Fruit fly (Drosophila melanogaster) whole organism, prepupa: ENCODE results near the gene CG12065.

Source experiments
- Blimp-1 ChIP-seq: fragments of 200-800 bp; sonication (Bioruptor generic); optimal IDR thresholded peaks from 3 replicates; lab custom pipeline; 2017; ENCODE audit warnings: missing biosample characterization, missing genetic modification characterization, mild to moderate bottlenecking, moderate library complexity, missing genetic modification reagents
- CG10631 ChIP-seq: fragments of 200-800 bp; sonication (Bioruptor generic); optimal IDR thresholded peaks from 2 replicates; lab custom pipeline; 2016; ENCODE audit warnings: missing biosample characterization, missing genetic modification characterization
- CG10669 ChIP-seq: fragments of 200-800 bp; sonication (Bioruptor generic); optimal IDR thresholded peaks from 3 replicates; lab custom pipeline; 2018; ENCODE audit warnings: missing biosample characterization, mild to moderate bottlenecking, missing genetic modification characterization, moderate library complexity
- CG11294 ChIP-seq: fragments of 200-800 bp; sonication (Bioruptor generic); IDR thresholded peaks from 2 replicates; pipeline ENCODE4 v1.3.6; 2022; ENCODE audit warnings: missing biosample characterization, missing genetic modification characterization
- CG11762 ChIP-seq: fragments of 200-800 bp; sonication (Bioruptor generic); optimal IDR thresholded peaks from 3 replicates; lab custom pipeline; 2016; ENCODE audit warnings: missing biosample characterization, missing genetic modification characterization; ENCODE audit not compliant: insufficient read depth
- CG11902 ChIP-seq: fragments of 200-800 bp; sonication (Bioruptor generic); optimal IDR thresholded peaks from 3 replicates; lab custom pipeline; 2016; ENCODE audit warnings: missing biosample characterization, missing genetic modification characterization
- CG15336 ChIP-seq: fragments of 200-800 bp; sonication (Bioruptor generic); IDR thresholded peaks from 2 replicates; pipeline ENCODE4 v1.3.6; 2022; ENCODE audit warnings: missing biosample characterization, missing genetic modification characterization
- CG31627 ChIP-seq: fragments of 200-800 bp; sonication (Bioruptor generic); optimal IDR thresholded peaks from 3 replicates; lab custom pipeline; 2016; ENCODE audit warnings: missing biosample characterization, missing genetic modification characterization
- CG32006 ChIP-seq: fragments of 200-800 bp; sonication (Bioruptor generic); optimal IDR thresholded peaks from 3 replicates; lab custom pipeline; 2017; ENCODE audit warnings: missing biosample characterization, mild to moderate bottlenecking, missing genetic modification characterization
- CG34406 ChIP-seq: fragments of 200-800 bp; sonication (Bioruptor generic); optimal IDR thresholded peaks from 3 replicates; lab custom pipeline; 2016; ENCODE audit warnings: missing biosample characterization, missing genetic modification characterization
- CG3919 ChIP-seq: fragments of 200-800 bp; sonication (Bioruptor generic); optimal IDR thresholded peaks from 3 replicates; lab custom pipeline; 2016; ENCODE audit warnings: missing biosample characterization, missing genetic modification characterization
- CG4318 ChIP-seq: fragments of 200-800 bp; sonication (Bioruptor generic); optimal IDR thresholded peaks from 3 replicates; lab custom pipeline; 2017; ENCODE audit warnings: missing biosample characterization, mild to moderate bottlenecking, missing genetic modification characterization
- CG6163 ChIP-seq: fragments of 200-800 bp; sonication (Bioruptor generic); IDR thresholded peaks from 3 replicates; pipeline ENCODE4 v1.3.6; 2022; ENCODE audit warnings: missing biosample characterization, missing genetic modification characterization
- CG6276 ChIP-seq: fragments of 200-800 bp; sonication (Bioruptor generic); optimal IDR thresholded peaks from 2 replicates; lab custom pipeline; 2017; ENCODE audit warnings: missing biosample characterization, mild to moderate bottlenecking, missing genetic modification characterization
- CG6792 ChIP-seq: fragments of 200-800 bp; sonication (Bioruptor generic); optimal IDR thresholded peaks from 3 replicates; lab custom pipeline; 2016; ENCODE audit warnings: missing biosample characterization, missing genetic modification characterization
- CG6808 ChIP-seq: fragments of 200-800 bp; sonication (Bioruptor generic); optimal IDR thresholded peaks from 3 replicates; lab custom pipeline; 2017; ENCODE audit warnings: missing biosample characterization, missing genetic modification characterization, mild to moderate bottlenecking, moderate library complexity, missing genetic modification reagents
- CG6854 ChIP-seq: fragments of 200-800 bp; sonication (Bioruptor generic); optimal IDR thresholded peaks from 2 replicates; lab custom pipeline; 2017; ENCODE audit warnings: missing biosample characterization, mild to moderate bottlenecking, missing genetic modification characterization
- CG7368 ChIP-seq: fragments of 200-800 bp; sonication (Bioruptor generic); optimal IDR thresholded peaks from 3 replicates; lab custom pipeline; 2016; ENCODE audit warnings: missing biosample characterization, missing genetic modification characterization
- CG8119 ChIP-seq: fragments of 200-800 bp; sonication (Bioruptor generic); IDR thresholded peaks from 3 replicates; pipeline ENCODE4 v1.3.6; 2022; ENCODE audit warnings: missing biosample characterization, missing genetic modification characterization
- CG8319 ChIP-seq: fragments of 200-800 bp; sonication (Bioruptor generic); optimal IDR thresholded peaks from 3 replicates; lab custom pipeline; 2016; ENCODE audit warnings: missing biosample characterization, missing genetic modification characterization
- CG8632 ChIP-seq: fragments of 200-800 bp; sonication (Bioruptor generic); optimal IDR thresholded peaks from 3 replicates; lab custom pipeline; 2016; ENCODE audit warnings: missing biosample characterization, missing genetic modification characterization
- CG9139 ChIP-seq: fragments of 200-800 bp; sonication (Bioruptor generic); optimal IDR thresholded peaks from 3 replicates; lab custom pipeline; 2017; ENCODE audit warnings: missing biosample characterization, mild to moderate bottlenecking, missing genetic modification characterization
- Eip75B ChIP-seq: fragments of 200-800 bp; sonication (Bioruptor generic); optimal IDR thresholded peaks from 3 replicates; lab custom pipeline; 2016; ENCODE audit warnings: missing biosample characterization, missing genetic modification characterization
- Eip93F ChIP-seq: fragments of 200-800 bp; sonication (Bioruptor generic); optimal IDR thresholded peaks from 2 replicates; lab custom pipeline; 2016; ENCODE audit warnings: missing biosample characterization, mild to moderate bottlenecking, missing genetic modification characterization
- Ets96B ChIP-seq: fragments of 200-800 bp; optimal IDR thresholded peaks from 2 replicates; lab custom pipeline; 2019; ENCODE audit warnings: missing biosample characterization, mild to moderate bottlenecking, missing genetic modification characterization, moderate library complexity
- Hr38 ChIP-seq: sonication (Bioruptor generic); optimal IDR thresholded peaks from 2 replicates; lab custom pipeline; 2016; ENCODE audit warnings: missing biosample characterization, missing genetic modification characterization
- Hr39 ChIP-seq: fragments of 200-800 bp; sonication (Bioruptor generic); optimal IDR thresholded peaks from 2 replicates; lab custom pipeline; 2016; ENCODE audit warnings: missing biosample characterization, missing genetic modification characterization
- Hr4 ChIP-seq: fragments of 200-800 bp; sonication (Bioruptor generic); optimal IDR thresholded peaks from 3 replicates; lab custom pipeline; 2016; ENCODE audit warnings: missing biosample characterization, missing genetic modification characterization
- Lpt ChIP-seq: fragments of 200-800 bp; sonication (Bioruptor generic); optimal IDR thresholded peaks from 3 replicates; lab custom pipeline; 2016; ENCODE audit warnings: missing biosample characterization, missing genetic modification characterization
- Met ChIP-seq: fragments of 200-800 bp; sonication (Bioruptor generic); optimal IDR thresholded peaks from 3 replicates; lab custom pipeline; 2016; ENCODE audit warnings: missing biosample characterization, missing genetic modification characterization
- Smox ChIP-seq: fragments of 200-800 bp; sonication (Bioruptor generic); optimal IDR thresholded peaks from 3 replicates; lab custom pipeline; 2016; ENCODE audit warnings: missing biosample characterization, missing genetic modification characterization
- Sox102F ChIP-seq: fragments of 200-800 bp; sonication (Bioruptor generic); optimal IDR thresholded peaks from 2 replicates; lab custom pipeline; 2016; ENCODE audit warnings: missing biosample characterization, mild to moderate bottlenecking, missing genetic modification characterization
- Sox14 ChIP-seq: fragments of 200-800 bp; sonication (Bioruptor generic); optimal IDR thresholded peaks from 3 replicates; lab custom pipeline; 2016; ENCODE audit warnings: missing biosample characterization, missing genetic modification characterization
- Sox15 ChIP-seq: fragments of 200-800 bp; sonication (Bioruptor generic); optimal IDR thresholded peaks from 3 replicates; lab custom pipeline; 2016; ENCODE audit warnings: missing biosample characterization, missing genetic modification characterization
- achi ChIP-seq: fragments of 200-800 bp; sonication (Bioruptor generic); optimal IDR thresholded peaks from 3 replicates; lab custom pipeline; 2016; ENCODE audit warnings: missing biosample characterization, missing genetic modification characterization
- acj6 ChIP-seq: fragments of 200-800 bp; sonication (Bioruptor generic); optimal IDR thresholded peaks from 3 replicates; lab custom pipeline; 2016; ENCODE audit warnings: missing biosample characterization, missing genetic modification characterization
- cyc ChIP-seq: fragments of 200-800 bp; sonication (Bioruptor generic); optimal IDR thresholded peaks from 3 replicates; lab custom pipeline; 2016; ENCODE audit warnings: missing biosample characterization, missing genetic modification characterization
- dac ChIP-seq: fragments of 200-800 bp; sonication (Bioruptor generic); optimal IDR thresholded peaks from 2 replicates; lab custom pipeline; 2017; ENCODE audit warnings: missing biosample characterization, mild to moderate bottlenecking, missing genetic modification characterization
- dsx ChIP-seq: fragments of 200-800 bp; optimal IDR thresholded peaks from 3 replicates; lab custom pipeline; 2019; ENCODE audit warnings: missing biosample characterization, mild to moderate bottlenecking, missing genetic modification characterization, moderate library complexity; ENCODE audit not compliant: poor library complexity, severe bottlenecking
- eg ChIP-seq: fragments of 200-800 bp; sonication (Bioruptor generic); IDR thresholded peaks from 3 replicates; pipeline ENCODE4 v1.3.6; 2022; ENCODE audit warnings: missing biosample characterization, missing genetic modification characterization
- esn ChIP-seq: fragments of 200-800 bp; sonication (Bioruptor generic); optimal IDR thresholded peaks from 2 replicates; lab custom pipeline; 2016; ENCODE audit warnings: missing biosample characterization, mild to moderate bottlenecking, missing genetic modification characterization, moderate library complexity
- fd59A ChIP-seq: fragments of 200-800 bp; sonication (Bioruptor generic); optimal IDR thresholded peaks from 2 replicates; lab custom pipeline; 2017; ENCODE audit warnings: missing biosample characterization, mild to moderate bottlenecking, missing genetic modification characterization, missing genetic modification reagents
- fkh ChIP-seq: fragments of 200-800 bp; sonication (Bioruptor generic); optimal IDR thresholded peaks from 3 replicates; lab custom pipeline; 2017; ENCODE audit warnings: missing biosample characterization, mild to moderate bottlenecking, missing genetic modification characterization, moderate library complexity
- lz ChIP-seq: fragments of 200-800 bp; sonication (Bioruptor generic); optimal IDR thresholded peaks from 3 replicates; lab custom pipeline; 2016; ENCODE audit warnings: missing biosample characterization, missing genetic modification characterization
- pdm3 ChIP-seq: fragments of 200-800 bp; sonication (Bioruptor generic); optimal IDR thresholded peaks from 3 replicates; lab custom pipeline; 2016; ENCODE audit warnings: missing biosample characterization, missing genetic modification characterization
- salr ChIP-seq, 2 experiments: fragments of 200-800 bp; sonication (Bioruptor generic); optimal IDR thresholded peaks; 3 replicates each; lab custom pipeline; 2016 to 2018; ENCODE audit warnings: missing biosample characterization in 2 of 2, missing genetic modification characterization in 2 of 2, mild to moderate bottlenecking in 1 of 2
- spab ChIP-seq: fragments of 200-800 bp; sonication (Bioruptor generic); optimal IDR thresholded peaks from 2 replicates; lab custom pipeline; 2017; ENCODE audit warnings: missing biosample characterization, mild to moderate bottlenecking, missing genetic modification characterization, missing genetic modification reagents
- svp ChIP-seq: fragments of 200-800 bp; sonication (Bioruptor generic); peaks from one replicate; lab custom pipeline; 2016; ENCODE audit warnings: missing biosample characterization, missing genetic modification characterization
- topi ChIP-seq: fragments of 200-800 bp; sonication (Bioruptor generic); optimal IDR thresholded peaks from 3 replicates; lab custom pipeline; 2016; ENCODE audit warnings: missing biosample characterization, missing genetic modification characterization
- vri ChIP-seq: fragments of 200-800 bp; sonication (Bioruptor generic); optimal IDR thresholded peaks from 3 replicates; lab custom pipeline; 2016; ENCODE audit warnings: missing biosample characterization, mild to moderate bottlenecking, missing genetic modification characterization

CG12065 gene

DNA sequence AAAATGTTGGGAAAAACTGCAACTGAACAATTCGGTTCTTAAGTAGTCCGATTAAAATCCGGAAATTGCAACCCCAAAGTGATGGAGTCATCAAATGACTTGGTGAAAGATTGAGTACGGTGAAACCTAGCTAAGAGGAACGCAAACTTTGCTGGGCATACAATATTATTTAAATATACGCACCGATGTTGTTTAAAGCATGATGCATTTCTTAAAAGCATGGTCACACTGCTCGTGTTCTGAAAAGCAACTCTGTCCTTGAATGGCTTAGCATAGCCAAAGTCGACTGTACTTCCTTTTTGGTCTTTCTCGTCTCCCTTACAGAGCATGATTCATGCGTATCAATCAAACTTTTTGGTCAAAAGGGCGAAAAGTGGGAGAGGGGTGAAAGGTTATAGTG lies 37.5 kb upstream of the CG12065 start:
- TF ChIP-seq Sox14 (GFP tag; lab: Kevin White, UChicago): no peak
- peak; percentile 53 for TF ChIP-seq svp (GFP tag; lab: Kevin White, UChicago)
- TF ChIP-seq Hr39 (GFP tag; lab: Kevin White, UChicago): peak; percentile 6
- TF ChIP-seq CG7368 (GFP tag; lab: Kevin White, UChicago): no peak
- peak; percentile 0 for TF ChIP-seq Met

DNA sequence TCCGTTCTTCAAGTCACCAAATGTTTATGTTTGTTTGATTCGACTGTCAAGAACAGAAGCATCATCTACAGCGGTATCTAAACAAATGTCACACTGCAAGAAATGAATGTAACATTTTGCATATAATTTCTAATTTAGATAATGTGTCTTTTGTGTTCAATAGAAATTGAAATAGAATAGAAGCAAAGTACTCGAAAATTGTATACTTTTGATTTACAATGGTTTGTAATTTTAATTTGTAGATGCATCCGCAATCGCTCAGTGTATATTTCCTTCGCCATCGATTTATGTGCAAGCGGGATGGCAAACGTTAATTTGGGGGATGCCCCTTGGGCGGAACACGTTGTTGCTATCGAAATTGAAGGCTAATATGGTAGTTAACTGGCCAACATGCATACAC lies 35.9 kb upstream of the CG12065 start:
- TF ChIP-seq Hr38 (GFP tag; lab: Kevin White, UChicago): no peak
- no peak for TF ChIP-seq cyc
- no peak for TF ChIP-seq CG11762 (GFP tag; lab: Kevin White, UChicago)
- TF ChIP-seq fd59A (GFP tag; lab: Kevin White, UChicago): no peak
- TF ChIP-seq CG11902: no peak
- peak; percentile 52; the same call in 1 of the 3 replicates for TF ChIP-seq CG6163 (GFP tag; lab: Robert Waterston, UW)
- no peak for TF ChIP-seq CG6808
- TF ChIP-seq CG6792 (GFP tag; lab: Kevin White, UChicago): no peak
- no peak for TF ChIP-seq CG8632 (GFP tag; lab: Kevin White, UChicago)
- no peak for TF ChIP-seq CG11294 (GFP tag; lab: Robert Waterston, UW)
- TF ChIP-seq Lpt (GFP tag; lab: Kevin White, UChicago): no peak
- TF ChIP-seq CG10669 (GFP tag; lab: Kevin White, UChicago): peak; percentile 36
- TF ChIP-seq Eip75B: peak; percentile 2
- no peak for TF ChIP-seq spab (GFP tag; lab: Kevin White, UChicago)
- TF ChIP-seq dac (GFP tag; lab: Kevin White, UChicago): no peak
- TF ChIP-seq CG34406 (GFP tag; lab: Kevin White, UChicago): no peak
- TF ChIP-seq Blimp-1 (GFP tag; lab: Kevin White, UChicago): no peak
- TF ChIP-seq svp (GFP tag; lab: Kevin White, UChicago): peak; percentile 39
- TF ChIP-seq Hr39 (GFP tag; lab: Kevin White, UChicago): peak; percentile 27
- TF ChIP-seq achi (GFP tag; lab: Kevin White, UChicago): no peak
- TF ChIP-seq Eip93F: no peak
- TF ChIP-seq lz: peak; percentile 20
- TF ChIP-seq eg (GFP tag; lab: Robert Waterston, UW): peak; percentile 42; the same call in 1 of the 3 replicates
- TF ChIP-seq salr (GFP tag; optimal IDR thresholded peaks at IDR 0.05; lab: Kevin White, UChicago): no peak
- no peak for TF ChIP-seq vri (GFP tag; lab: Kevin White, UChicago)
- TF ChIP-seq CG10631 (GFP tag; lab: Kevin White, UChicago): no peak
- no peak for TF ChIP-seq CG6854 (GFP tag; lab: Kevin White, UChicago)
- peak; percentile 43; the same call in 1 of the 3 replicates for TF ChIP-seq CG8119 (GFP tag; lab: Robert Waterston, UW)
- TF ChIP-seq CG4318 (GFP tag; lab: Kevin White, UChicago): no peak
- no peak for TF ChIP-seq dsx (GFP tag; lab: Kevin White, UChicago)
- TF ChIP-seq acj6 (GFP tag; lab: Kevin White, UChicago): no peak
- peak; percentile 14 for TF ChIP-seq Smox (GFP tag; lab: Kevin White, UChicago)
- TF ChIP-seq topi (GFP tag; lab: Kevin White, UChicago): peak; percentile 11
- TF ChIP-seq fkh: no peak
- no peak for TF ChIP-seq Sox102F (GFP tag; lab: Kevin White, UChicago)
- TF ChIP-seq Hr4 (GFP tag; lab: Kevin White, UChicago): peak; percentile 51
- no peak for TF ChIP-seq Sox15 (GFP tag; lab: Kevin White, UChicago)
- peak; percentile 15 for TF ChIP-seq CG31627 (GFP tag; lab: Kevin White, UChicago)
- no peak for TF ChIP-seq CG3919 (GFP tag; lab: Kevin White, UChicago)
- peak; percentile 34 for TF ChIP-seq Met
- TF ChIP-seq esn (GFP tag; lab: Kevin White, UChicago): peak; percentile 45
- peak; percentile 9 for TF ChIP-seq CG32006 (GFP tag; lab: Kevin White, UChicago)
- TF ChIP-seq CG8319 (GFP tag; lab: Kevin White, UChicago): no peak
- peak; percentile 15 for TF ChIP-seq Ets96B (tag; lab: Kevin White, UChicago)
- peak; percentile 36; the same call in 1 of the 2 replicates for TF ChIP-seq CG15336 (GFP tag; lab: Robert Waterston, UW)
- no peak for TF ChIP-seq CG9139 (GFP tag; lab: Kevin White, UChicago)
- no peak for TF ChIP-seq CG6276 (GFP tag; lab: Kevin White, UChicago)
- TF ChIP-seq pdm3 (GFP tag; lab: Kevin White, UChicago): no peak
